Worm (Caenorhabditis elegans) whole organism, L4 larva: ENCODE results near the gene F35F11.2.

Source experiments
- nhr-102 ChIP-seq: sonication (generic microtip); optimal IDR thresholded peaks from 2 replicates; lab custom pipeline; 2016; ENCODE audit warnings: mild to moderate bottlenecking, missing genetic modification characterization, moderate library complexity, missing compliant biosample characterization
- rbr-2 ChIP-seq: sonication (generic microtip); optimal IDR thresholded peaks from 2 replicates; lab custom pipeline; 2016; ENCODE audit warnings: missing genotype, missing genetic modification characterization, missing compliant biosample characterization
- unc-39 ChIP-seq: sonication (generic microtip); optimal IDR thresholded peaks from 2 replicates; lab custom pipeline; 2017; ENCODE audit warnings: missing biosample characterization, missing genetic modification characterization

DNA sequence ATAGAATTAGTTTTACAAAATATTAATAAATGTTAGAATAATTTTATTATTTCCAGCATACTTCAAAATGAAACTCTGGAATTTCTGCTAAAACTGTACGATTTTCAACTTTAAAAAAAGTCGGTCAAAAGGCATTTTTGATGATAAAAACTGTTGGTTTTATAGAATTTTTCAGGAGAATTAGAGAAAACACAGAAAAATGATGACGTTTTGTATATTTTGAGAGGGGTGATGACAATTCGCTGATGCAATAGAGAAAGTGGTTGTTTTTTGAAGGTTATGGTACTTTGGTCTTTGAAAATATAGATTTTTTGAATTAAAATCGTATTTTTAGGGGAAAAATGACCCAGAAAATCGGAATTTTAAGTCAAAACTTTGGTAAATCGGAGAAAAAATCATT lies 44.9 kb downstream of the F35F11.2 start:
- TF ChIP-seq nhr-102 (tag; lab: Kevin White, UChicago) (no peak), unc-39 (tag; lab: Kevin White, UChicago) (no peak), rbr-2 (tag; lab: Kevin White, UChicago) (no peak)
